Worm (Caenorhabditis elegans) whole organism, early embryonic: ENCODE measurements around the gene ZK6.6.

ENCODE experiments used
- B0310.2 ChIP-seq: sonication (generic microtip); optimal IDR thresholded peaks from 2 replicates; lab custom pipeline; 2016; ENCODE audit warnings: mild to moderate bottlenecking, missing genetic modification characterization, missing compliant biosample characterization
- F13C5.2 ChIP-seq: sonication (generic microtip); optimal IDR thresholded peaks from 2 replicates; lab custom pipeline; 2017; ENCODE audit warnings: mild to moderate bottlenecking, missing genetic modification characterization, inconsistent platforms, missing compliant biosample characterization
- aly-1 ChIP-seq: sonication (generic microtip); optimal IDR thresholded peaks from 2 replicates; lab custom pipeline; 2016; ENCODE audit warnings: missing genetic modification characterization, missing compliant biosample characterization
- ama-1 ChIP-seq: fragments of 150-350 bp; optimal IDR thresholded peaks from 2 replicates; lab custom pipeline; 2014
- ets-7 ChIP-seq: sonication (generic microtip); optimal IDR thresholded peaks from 2 replicates; lab custom pipeline; 2016; ENCODE audit warnings: missing genotype, missing genetic modification characterization, missing compliant biosample characterization
- pes-1 ChIP-seq: fragments of 200-800 bp; sonication (Bioruptor generic); IDR thresholded peaks from 2 replicates; pipeline ENCODE4 v1.3.6; 2022; ENCODE audit warnings: missing genetic modification reagents, missing genetic modification characterization, missing compliant biosample characterization
- tbx-37 ChIP-seq: fragments of 200-800 bp; sonication (Bioruptor generic); conservative IDR thresholded peaks from 2 replicates; pipeline ENCODE4 v1.3.6; 2022; ENCODE audit warnings: missing genetic modification reagents, missing genetic modification characterization, missing compliant biosample characterization

- TF ChIP-seq ama-1 (lab: Kevin White, UChicago) (no peak), aly-1 (tag; lab: Kevin White, UChicago) (no peak), F13C5.2 (tag; lab: Kevin White, UChicago) (peak; percentile 36), tbx-37 (GFP tag; lab: Robert Waterston, UW) (no peak), ets-7 (tag; lab: Kevin White, UChicago) (no peak), B0310.2 (tag; lab: Kevin White, UChicago) (no peak), pes-1 (GFP tag; lab: Robert Waterston, UW) (no peak)
These were observed 39.4 kb upstream of the ZK6.6 start, which contains the start of gene atg-9 for ce11 chrV:349054-349453.
